Worm (Caenorhabditis elegans) whole organism, L1 larva: ENCODE results near the gene tmem-120.

ENCODE experiments used
- ces-1 ChIP-seq: fragments of 150-350 bp; optimal IDR thresholded peaks from 2 replicates; lab custom pipeline; 2014; ENCODE audit warnings: missing biosample characterization, missing genetic modification reagents, missing genetic modification characterization
- egl-27 ChIP-seq, 2 experiments: fragments of 150-350 bp in 1 of 2; sonication (generic microtip); optimal IDR thresholded peaks; 3 replicates each; lab custom pipeline; 2017 to 2018; ENCODE audit warnings: missing biosample characterization in 2 of 2, missing genetic modification characterization in 2 of 2, missing genetic modification reagents in 2 of 2
- nhr-11 ChIP-seq: fragments of 150-350 bp; optimal IDR thresholded peaks from 2 replicates; lab custom pipeline; 2014; ENCODE audit warnings: missing biosample characterization, missing genetic modification characterization

ce11 chrIII:1519906-1520305 is 2.1 kb upstream of the tmem-120 start:
- TF ChIP-seq nhr-11 (tag; lab: Kevin White, UChicago), result no peak
- no peak for TF ChIP-seq ces-1 (GFP tag; lab: Kevin White, UChicago)
- TF ChIP-seq egl-27 (tag; optimal IDR thresholded peaks at IDR 0.05; lab: Kevin White, UChicago), result no peak
